Worm (Caenorhabditis elegans) whole organism, mixed stage, embryonic: ENCODE measurements around the gene irk-2.

Source experiments
- M03D4.4 ChIP-seq: sonication (generic microtip); optimal IDR thresholded peaks from 2 replicates; lab custom pipeline; 2017; ENCODE audit warnings: mild to moderate bottlenecking, missing genetic modification characterization, missing compliant biosample characterization
- bed-3 ChIP-seq: fragments of 200-800 bp; sonication (Bioruptor generic); optimal IDR thresholded peaks from 3 replicates; lab custom pipeline; 2018; ENCODE audit warnings: mild to moderate bottlenecking, missing genetic modification characterization, moderate library complexity, missing compliant biosample characterization
- blmp-1 ChIP-seq: fragments of 150-350 bp; optimal IDR thresholded peaks from 2 replicates; lab custom pipeline; 2014; ENCODE audit warnings: missing biosample characterization, missing genetic modification characterization
- ceh-39 ChIP-seq: fragments of 150-350 bp; optimal IDR thresholded peaks from 2 replicates; lab custom pipeline; 2014; ENCODE audit warnings: missing biosample characterization, missing genetic modification characterization
- ceh-83 ChIP-seq: fragments of 200-800 bp; sonication (Bioruptor generic); optimal IDR thresholded peaks from 2 replicates; lab custom pipeline; 2018; ENCODE audit warnings: mild to moderate bottlenecking, missing genetic modification characterization, missing compliant biosample characterization
- ces-1 ChIP-seq: fragments of 150-350 bp; optimal IDR thresholded peaks from 2 replicates; lab custom pipeline; 2014; ENCODE audit warnings: missing biosample characterization, missing genetic modification reagents, missing genetic modification characterization
- cnd-1 ChIP-seq: fragments of 200-800 bp; sonication (Bioruptor generic); optimal IDR thresholded peaks from 2 replicates; lab custom pipeline; 2018; ENCODE audit warnings: mild to moderate bottlenecking, missing genetic modification characterization, missing compliant biosample characterization
- drap-1 ChIP-seq: fragments of 200-800 bp; sonication (Bioruptor generic); optimal IDR thresholded peaks from 3 replicates; lab custom pipeline; 2018; ENCODE audit warnings: mild to moderate bottlenecking, missing genetic modification characterization, missing compliant biosample characterization
- elt-1 ChIP-seq: sonication (generic microtip); optimal IDR thresholded peaks from 2 replicates; lab custom pipeline; 2017; ENCODE audit warnings: missing genetic modification characterization, mild to moderate bottlenecking, missing compliant biosample characterization, antibody characterized with exemption, moderate library complexity, borderline replicate concordance; ENCODE audit not compliant: insufficient read depth
- elt-3 ChIP-seq: fragments of 150-350 bp; optimal IDR thresholded peaks from 2 replicates; lab custom pipeline; 2014; ENCODE audit warnings: missing biosample characterization, missing genetic modification characterization
- flh-1 ChIP-seq: fragments of 200-800 bp; sonication (Bioruptor generic); optimal IDR thresholded peaks from 2 replicates; lab custom pipeline; 2018; ENCODE audit warnings: mild to moderate bottlenecking, missing genetic modification characterization, moderate library complexity, missing compliant biosample characterization
- ham-2 ChIP-seq: fragments of 200-800 bp; sonication (Bioruptor generic); optimal IDR thresholded peaks from 2 replicates; lab custom pipeline; 2018; ENCODE audit warnings: mild to moderate bottlenecking, missing genetic modification characterization, missing compliant biosample characterization
- lin-13 ChIP-seq: fragments of 150-350 bp; optimal IDR thresholded peaks from 2 replicates; lab custom pipeline; 2014; ENCODE audit warnings: missing biosample characterization, missing genetic modification characterization
- mab-5 ChIP-seq: fragments of 150-350 bp; optimal IDR thresholded peaks from 2 replicates; lab custom pipeline; 2014; ENCODE audit warnings: missing biosample characterization, missing genetic modification characterization
- mep-1 ChIP-seq: fragments of 150-350 bp; optimal IDR thresholded peaks from 2 replicates; lab custom pipeline; 2017; ENCODE audit warnings: missing biosample characterization, missing genetic modification reagents, missing genetic modification characterization, inconsistent platforms
- mls-2 ChIP-seq: sonication (generic microtip); optimal IDR thresholded peaks from 2 replicates; lab custom pipeline; 2016; ENCODE audit warnings: mild to moderate bottlenecking, missing genetic modification characterization, moderate library complexity, missing compliant biosample characterization
- nhr-12 ChIP-seq: fragments of 150-350 bp; optimal IDR thresholded peaks from 2 replicates; lab custom pipeline; 2014; ENCODE audit warnings: missing biosample characterization, missing genetic modification characterization
- nhr-2 ChIP-seq: fragments of 150-350 bp; optimal IDR thresholded peaks from 2 replicates; lab custom pipeline; 2014; ENCODE audit warnings: missing biosample characterization, missing genetic modification characterization
- nhr-237 ChIP-seq: fragments of 150-350 bp; optimal IDR thresholded peaks from 2 replicates; lab custom pipeline; 2014; ENCODE audit warnings: missing biosample characterization, missing genetic modification characterization
- nhr-76 ChIP-seq: sonication (generic microtip); optimal IDR thresholded peaks from 2 replicates; lab custom pipeline; 2017; ENCODE audit warnings: missing biosample characterization, missing genetic modification characterization
- pha-4 ChIP-seq: fragments of 150-350 bp; optimal IDR thresholded peaks from 2 replicates; lab custom pipeline; 2018; ENCODE audit warnings: missing biosample characterization, missing genetic modification reagents, missing genetic modification characterization
- sptf-1 ChIP-seq: sonication (generic microtip); optimal IDR thresholded peaks from 2 replicates; lab custom pipeline; 2017; ENCODE audit warnings: mild to moderate bottlenecking, missing genetic modification characterization, moderate library complexity, missing compliant biosample characterization
- tbx-8 ChIP-seq: fragments of 200-800 bp; sonication (Bioruptor generic); optimal IDR thresholded peaks from 2 replicates; lab custom pipeline; 2018; ENCODE audit warnings: mild to moderate bottlenecking, missing genetic modification characterization, moderate library complexity, missing compliant biosample characterization
- unc-120 ChIP-seq: sonication (generic microtip); optimal IDR thresholded peaks from 2 replicates; lab custom pipeline; 2017; ENCODE audit warnings: missing genetic modification characterization, missing compliant biosample characterization; ENCODE audit not compliant: poor library complexity, severe bottlenecking
- unc-39 ChIP-seq: fragments of 150-350 bp; optimal IDR thresholded peaks from 2 replicates; lab custom pipeline; 2014; ENCODE audit warnings: missing biosample characterization, missing genetic modification characterization
- unc-62 ChIP-seq: fragments of 150-350 bp; optimal IDR thresholded peaks from 2 replicates; lab custom pipeline; 2014; ENCODE audit warnings: missing biosample characterization, missing genetic modification reagents, missing genetic modification characterization

irk-2 gene

DNA sequence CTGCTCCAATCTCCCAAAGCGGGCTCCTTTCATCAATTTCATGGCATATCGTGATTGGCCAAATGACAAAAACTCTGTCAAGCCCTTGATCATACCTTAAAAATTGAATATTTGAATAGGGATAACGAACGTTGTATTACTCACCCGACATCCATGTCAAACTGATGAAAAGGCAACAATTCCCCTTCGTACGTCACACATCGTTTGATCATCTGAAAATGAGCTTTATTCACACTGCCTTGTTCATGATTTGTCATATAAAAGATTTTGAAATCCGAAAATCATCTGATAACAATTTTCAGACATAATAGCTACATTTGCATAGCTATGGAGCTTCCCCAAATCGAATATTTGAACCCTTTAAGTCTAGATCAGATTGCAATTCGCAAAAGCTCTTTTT lies 7.8 kb downstream of the irk-2 start, which contains the start of gene M02A10.1:
TSS of gene M02A10.1 (plus strand) at position 301 of the 400 bp plus-strand sequence.
- TF ChIP-seq cnd-1 (tag; lab: Kevin White, UChicago) (no peak), ham-2 (GFP tag; lab: Kevin White, UChicago) (no peak), ceh-83 (no peak), mep-1 (tag; lab: Kevin White, UChicago) (no peak), nhr-237 (no peak), mls-2 (tag; lab: Kevin White, UChicago) (no peak), elt-3 (tag; lab: Kevin White, UChicago) (no peak), nhr-2 (tag; lab: Kevin White, UChicago) (no peak), lin-13 (no peak), unc-62 (no peak), nhr-76 (tag; lab: Kevin White, UChicago) (no peak), elt-1 (tag; lab: Kevin White, UChicago) (no peak), drap-1 (GFP tag; lab: Kevin White, UChicago) (no peak), flh-1 (GFP tag; lab: Kevin White, UChicago) (no peak), ceh-39 (tag; lab: Kevin White, UChicago) (no peak), bed-3 (no peak), unc-120 (tag; lab: Kevin White, UChicago) (no peak), tbx-8 (GFP tag; lab: Kevin White, UChicago) (no peak), mab-5 (tag; lab: Kevin White, UChicago) (no peak)

DNA sequence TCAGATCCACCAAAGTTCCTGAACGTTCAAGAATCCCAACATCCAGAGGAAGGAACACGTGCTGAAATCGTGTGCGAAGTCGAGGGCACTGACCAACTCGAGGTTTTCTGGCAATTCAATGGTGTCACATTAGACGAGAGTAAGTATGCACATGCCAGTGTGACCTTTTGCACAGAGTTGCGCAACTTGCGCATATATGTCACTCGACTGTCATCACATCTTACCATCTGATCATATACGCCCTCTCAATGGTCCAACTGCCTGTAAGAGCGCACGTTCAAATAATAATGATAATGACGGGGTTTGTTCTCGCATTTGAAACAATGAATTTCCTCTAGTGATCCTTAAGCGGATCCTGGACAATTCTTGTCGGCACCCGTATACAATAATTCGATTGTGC lies 18.0 kb downstream of the irk-2 start:
- TF ChIP-seq sptf-1 (tag; lab: Kevin White, UChicago): peak; percentile 24
- TF ChIP-seq unc-120 (tag; lab: Kevin White, UChicago): no peak
- no peak for TF ChIP-seq mep-1 (tag; lab: Kevin White, UChicago)
- TF ChIP-seq nhr-2 (tag; lab: Kevin White, UChicago): peak; percentile 92
- peak; percentile 58 for TF ChIP-seq unc-62
- no peak for TF ChIP-seq M03D4.4

DNA sequence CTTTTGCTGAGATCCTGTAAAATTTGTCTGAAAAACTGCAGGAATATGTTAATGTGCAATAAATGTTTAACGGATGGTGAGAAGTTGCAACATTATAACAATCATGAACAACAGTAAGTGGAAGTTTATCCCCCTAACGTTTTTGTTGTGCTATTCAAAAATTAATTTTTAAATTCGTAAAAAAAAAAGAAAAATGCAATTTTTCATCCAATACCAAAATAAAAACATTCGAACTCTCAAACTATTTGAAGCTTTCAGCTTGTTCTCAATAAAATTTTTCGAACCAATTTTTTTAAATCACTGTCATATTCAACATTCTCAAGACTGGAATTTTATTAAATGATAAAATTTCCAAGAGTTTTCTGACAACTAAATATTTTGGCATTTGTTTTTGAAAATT lies 22.7 kb downstream of the irk-2 start, which contains the start of gene ncam-1:
TSS of gene ncam-1 (plus strand) at position 301 of the 400 bp plus-strand sequence.
- TF ChIP-seq flh-1 (GFP tag; lab: Kevin White, UChicago) (no peak), lin-13 (no peak), mab-5 (tag; lab: Kevin White, UChicago) (no peak), unc-120 (tag; lab: Kevin White, UChicago) (no peak), nhr-12 (tag; lab: Kevin White, UChicago) (no peak)

DNA sequence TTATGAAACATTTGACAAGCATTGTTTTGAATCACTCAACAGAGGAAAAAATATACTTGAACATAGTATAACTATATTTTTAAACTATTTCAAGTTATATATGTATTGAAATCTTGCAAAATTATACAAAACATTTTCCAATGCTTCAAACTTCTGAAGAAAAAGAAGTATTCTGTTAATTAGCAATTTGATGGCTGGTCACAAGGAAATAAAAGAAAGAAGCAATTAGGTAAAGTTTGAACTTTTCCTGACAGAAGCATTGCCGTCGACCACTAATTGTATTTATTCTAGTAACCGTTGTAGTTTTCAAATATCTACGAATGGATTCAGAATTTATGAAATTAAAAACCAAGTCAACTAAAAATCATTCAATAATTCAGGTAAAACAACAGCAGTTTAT lies 25.7 kb downstream of the irk-2 start:
- TF ChIP-seq ces-1 (GFP tag; lab: Kevin White, UChicago) (peak; percentile 27), ceh-83 (no peak), pha-4 (no peak), nhr-2 (tag; lab: Kevin White, UChicago) (no peak), nhr-76 (tag; lab: Kevin White, UChicago) (no peak)

DNA sequence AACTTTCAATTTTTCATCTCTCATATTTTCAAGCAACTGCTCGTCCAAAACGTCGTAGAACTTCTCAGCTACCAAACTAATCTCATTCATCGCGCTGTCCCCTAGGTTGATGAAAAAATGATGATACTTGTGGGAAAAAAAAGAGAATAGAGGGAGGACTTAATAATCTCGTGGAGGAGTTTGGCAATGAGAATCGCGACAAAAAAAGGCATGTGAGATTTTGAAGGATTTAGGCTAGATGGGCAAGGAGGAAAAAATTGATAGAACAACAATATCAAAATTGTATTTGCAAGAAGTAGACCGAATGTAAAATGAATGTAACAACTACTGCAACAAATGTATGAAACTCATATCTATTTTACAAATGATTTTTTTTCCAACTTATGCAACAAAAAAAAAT lies 31.6 kb downstream of the irk-2 start, which contains the start of gene Y9C12A.1:
TSS of gene Y9C12A.1 (minus strand) at position 101 of the 400 bp plus-strand sequence.
- TF ChIP-seq tbx-8 (GFP tag; lab: Kevin White, UChicago) (no peak), sptf-1 (tag; lab: Kevin White, UChicago) (no peak), mab-5 (tag; lab: Kevin White, UChicago) (no peak), nhr-2 (tag; lab: Kevin White, UChicago) (no peak), nhr-237 (no peak), M03D4.4 (no peak), unc-62 (no peak), unc-39 (tag; lab: Kevin White, UChicago) (no peak), elt-1 (tag; lab: Kevin White, UChicago) (no peak)
- TF ChIP-seq, all 35 proteins: peak for 0

DNA sequence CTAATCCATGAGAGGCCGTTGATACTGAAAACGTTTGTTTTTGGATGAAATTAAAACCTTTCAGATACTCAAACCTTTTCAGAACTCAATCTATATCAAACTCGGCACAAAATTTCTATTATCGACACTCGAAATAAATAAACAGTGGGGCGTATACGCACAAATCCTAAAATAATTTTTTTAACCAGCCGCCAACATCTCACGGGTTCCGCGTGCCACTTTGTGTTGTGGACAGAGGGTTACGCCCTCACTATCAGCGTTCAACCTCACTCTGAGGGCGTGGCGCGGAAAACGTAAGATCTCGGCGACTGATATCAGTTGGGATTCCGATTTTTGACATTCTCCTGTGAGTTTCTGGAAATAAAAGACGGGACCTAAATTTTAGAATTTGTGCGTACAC lies 32.9 kb downstream of the irk-2 start:
- TF ChIP-seq blmp-1 (tag; lab: Kevin White, UChicago): no peak
- no peak for TF ChIP-seq nhr-237
- TF ChIP-seq pha-4: no peak

DNA sequence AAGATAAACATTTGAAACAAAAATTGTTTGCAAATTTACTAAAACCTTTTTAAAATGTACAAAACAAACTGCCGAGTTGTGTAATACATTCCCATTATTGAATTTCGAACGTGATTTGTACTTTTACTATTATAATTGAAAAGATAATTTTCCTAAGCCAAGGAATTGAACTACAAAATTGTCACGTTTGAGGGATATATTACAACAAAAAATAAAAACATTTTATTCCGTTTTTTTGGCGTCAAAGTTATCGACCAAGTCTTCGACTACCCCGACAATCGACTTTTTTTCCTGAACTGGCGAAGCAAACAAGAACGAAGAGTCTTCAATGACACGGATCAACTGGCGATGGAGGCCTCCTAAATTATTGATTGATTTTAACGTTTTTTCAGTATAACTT lies 33.4 kb downstream of the irk-2 start, which contains the start of gene T19D7.7:
TSS of gene T19D7.7 (minus strand) at position 101 of the 400 bp plus-strand sequence.
- TF ChIP-seq tbx-8 (GFP tag; lab: Kevin White, UChicago): no peak
- TF ChIP-seq, all 35 proteins: peak for 0
